Worm (Caenorhabditis elegans) whole organism, L3 larva: ENCODE measurements around the gene marc-2.

Experiments used
- ZK546.5 ChIP-seq: sonication (generic microtip); optimal IDR thresholded peaks from 2 replicates; lab custom pipeline; 2017; ENCODE audit warnings: missing biosample characterization, missing genetic modification characterization
- aly-2 ChIP-seq: fragments of 150-350 bp; optimal IDR thresholded peaks from 2 replicates; lab custom pipeline; 2014; ENCODE audit warnings: missing biosample characterization, missing genetic modification characterization
- ama-1 ChIP-seq: fragments of 150-350 bp; optimal IDR thresholded peaks from 2 replicates; lab custom pipeline; 2018
- ceh-9 ChIP-seq: sonication (generic microtip); optimal IDR thresholded peaks from 2 replicates; lab custom pipeline; 2018; ENCODE audit warnings: missing biosample characterization, missing genetic modification characterization
- egl-27 ChIP-seq: sonication (generic microtip); optimal IDR thresholded peaks from 4 replicates; lab custom pipeline; 2017; ENCODE audit warnings: missing biosample characterization, missing genetic modification reagents, missing genetic modification characterization
- fkh-2 ChIP-seq: fragments of 150-350 bp; optimal IDR thresholded peaks from 2 replicates; lab custom pipeline; 2014; ENCODE audit warnings: missing biosample characterization, missing genetic modification reagents, missing genetic modification characterization
- jun-1 ChIP-seq: fragments of 150-350 bp; optimal IDR thresholded peaks from 2 replicates; lab custom pipeline; 2014; ENCODE audit warnings: missing biosample characterization, missing genetic modification reagents, missing genetic modification characterization
- lin-15B ChIP-seq: fragments of 150-350 bp; optimal IDR thresholded peaks from 2 replicates; lab custom pipeline; 2014; ENCODE audit warnings: missing biosample characterization, missing genetic modification characterization
- nfya-1 ChIP-seq: sonication (generic microtip); optimal IDR thresholded peaks from 2 replicates; lab custom pipeline; 2017; ENCODE audit warnings: missing genetic modification characterization, mild to moderate bottlenecking, missing compliant biosample characterization, antibody characterized with exemption, moderate library complexity; ENCODE audit not compliant: insufficient read depth
- nhr-25 ChIP-seq: sonication (generic microtip); optimal IDR thresholded peaks from 2 replicates; lab custom pipeline; 2017; ENCODE audit warnings: missing biosample characterization, missing genetic modification characterization
- pha-4 ChIP-seq: fragments of 150-350 bp; optimal IDR thresholded peaks from 2 replicates; lab custom pipeline; 2014; ENCODE audit warnings: missing biosample characterization, missing genetic modification reagents, missing genetic modification characterization

- TF ChIP-seq lin-15B (tag; lab: Kevin White, UChicago) (no peak), ceh-9 (tag; lab: Kevin White, UChicago) (no peak), jun-1 (no peak), ZK546.5 (tag; lab: Kevin White, UChicago) (no peak), ama-1 (lab: Kevin White, UChicago) (no peak), fkh-2 (tag; lab: Kevin White, UChicago) (no peak), nfya-1 (tag; lab: Kevin White, UChicago) (no peak), aly-2 (tag; lab: Kevin White, UChicago) (no peak), pha-4 (tag; lab: Kevin White, UChicago) (no peak), nhr-25 (tag; lab: Kevin White, UChicago) (no peak), egl-27 (no peak)
These were observed 32.9 kb upstream of the marc-2 start, which contains the start of gene gbh-1 for ce11 chrII:10693655-10694054.
